Worm (Caenorhabditis elegans): ENCODE data around the gene Y57G11C.28.

The Y57G11C.28 gene

DNA sequence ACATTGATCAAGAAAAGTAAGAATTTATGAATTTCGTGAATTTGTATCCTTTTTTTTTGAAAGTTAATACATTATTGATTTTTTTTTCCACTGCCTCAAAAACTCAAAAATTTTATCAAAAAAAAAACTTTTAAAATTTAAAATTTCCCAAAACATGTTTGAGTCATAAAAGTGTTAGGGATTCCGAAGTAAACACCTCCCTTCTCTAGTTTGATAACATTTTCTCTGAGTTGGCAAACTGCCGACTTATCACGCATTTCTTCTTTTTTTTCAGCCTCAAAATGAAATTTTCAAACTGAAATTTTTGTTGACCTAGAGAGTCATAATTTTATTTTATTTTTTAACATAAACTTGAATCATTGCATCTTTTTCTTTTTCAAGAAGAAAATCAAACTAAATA lies 38.6 kb upstream of the Y57G11C.28 start:
- TF ChIP-seq C34B4.2 (tag; optimal IDR thresholded peaks at IDR 0.05) (no peak), ets-5 (GFP tag; IDR thresholded peaks at IDR 0.05) (no peak), xbp-1 (tag; optimal IDR thresholded peaks at IDR 0.05) (no peak), tlp-1 (tag; optimal IDR thresholded peaks at IDR 0.05) (no peak), unc-62 (GFP tag; optimal IDR thresholded peaks at IDR 0.05) (no peak), skn-1 (tag; optimal IDR thresholded peaks at IDR 0.05) (no peak), pqm-1 (tag; optimal IDR thresholded peaks at IDR 0.05) (no peak), vab-15 (tag; optimal IDR thresholded peaks at IDR 0.05) (no peak), fkh-4 (tag; optimal IDR thresholded peaks at IDR 0.05; ENCODE audit: borderline replicate concordance) (no peak), ztf-11 (tag; optimal IDR thresholded peaks at IDR 0.05) (no peak), C04F5.9 (tag; optimal IDR thresholded peaks at IDR 0.05) (no peak), zip-4 (GFP tag; optimal IDR thresholded peaks at IDR 0.05) (no peak), nhr-77 (tag; optimal IDR thresholded peaks at IDR 0.05) (no peak), ceh-82 (tag; optimal IDR thresholded peaks at IDR 0.05) (no peak), efl-3 (GFP tag; optimal IDR thresholded peaks at IDR 0.05) (no peak)

DNA sequence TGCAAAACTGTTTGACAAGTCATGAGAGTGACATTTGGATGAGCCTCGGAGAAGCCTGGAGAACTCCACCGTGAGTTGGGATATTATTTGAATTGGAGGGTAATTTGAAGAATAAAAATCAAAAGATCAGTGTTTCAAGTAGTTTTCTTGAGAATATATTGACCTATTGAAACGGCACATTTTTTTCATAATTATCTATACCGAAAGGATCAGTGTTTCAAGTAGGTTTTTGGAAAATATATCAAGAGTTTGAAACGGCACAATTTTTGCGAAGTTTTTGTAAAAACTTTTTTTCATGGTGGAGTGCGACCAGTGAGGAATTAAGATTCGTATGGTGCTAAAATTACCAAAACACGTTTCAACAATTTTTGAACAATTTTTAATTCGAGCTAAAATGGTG lies 37.5 kb upstream of the Y57G11C.28 start:
- TF ChIP-seq isw-1 (GFP tag; IDR thresholded peaks at IDR 0.05) (no peak), aha-1 (tag; optimal IDR thresholded peaks at IDR 0.05) (no peak), sup-37 (GFP tag; optimal IDR thresholded peaks at IDR 0.05) (no peak), fkh-4 (tag; optimal IDR thresholded peaks at IDR 0.05; ENCODE audit: borderline replicate concordance) (no peak), dsc-1 (tag; optimal IDR thresholded peaks at IDR 0.05) (no peak), nhr-28 (tag; optimal IDR thresholded peaks at IDR 0.05) (no peak), snu-23 (GFP tag; optimal IDR thresholded peaks at IDR 0.05) (no peak), lin-35 (GFP tag; optimal IDR thresholded peaks at IDR 0.05) (no peak), irx-1 (tag; optimal IDR thresholded peaks at IDR 0.05) (no peak)

DNA sequence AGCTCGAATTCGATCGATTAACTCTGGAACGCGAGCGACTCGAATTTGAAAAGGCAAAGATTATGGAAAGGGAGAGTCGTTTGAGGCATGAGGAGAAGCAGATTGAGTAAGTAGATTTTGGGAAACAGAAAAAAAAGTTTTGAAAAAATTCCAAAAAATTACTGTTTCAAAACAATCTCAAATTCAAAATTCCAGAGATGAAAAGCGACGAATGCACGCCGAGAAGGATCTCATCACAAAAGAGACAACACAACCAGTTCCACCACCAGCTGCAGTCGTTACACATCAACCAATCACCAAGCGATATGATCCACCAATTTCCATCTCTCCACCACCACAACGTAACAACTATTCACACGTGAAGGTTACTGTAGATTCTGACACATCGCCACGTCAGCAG lies 35.2 kb upstream of the Y57G11C.28 start:
- TF ChIP-seq C04F5.9 (tag; optimal IDR thresholded peaks at IDR 0.05) (no peak), lin-15B (tag; optimal IDR thresholded peaks at IDR 0.05) (no peak), lir-3 (tag; optimal IDR thresholded peaks at IDR 0.05; ENCODE audit: poor library complexity) (no peak), ets-5 (GFP tag; IDR thresholded peaks at IDR 0.05) (no peak), hlh-17 (GFP tag; optimal IDR thresholded peaks at IDR 0.05; ENCODE audit: borderline replicate concordance) (no peak), alr-1 (tag; optimal IDR thresholded peaks at IDR 0.05; ENCODE audit: borderline replicate concordance) (no peak), pag-3 (tag; optimal IDR thresholded peaks at IDR 0.05; ENCODE audit: borderline replicate concordance, insufficient read depth) (no peak), nhr-12 (tag; optimal IDR thresholded peaks at IDR 0.05) (no peak), aha-1 (tag; optimal IDR thresholded peaks at IDR 0.05) (no peak), aly-2 (tag; optimal IDR thresholded peaks at IDR 0.05) (no peak), vab-15 (tag; optimal IDR thresholded peaks at IDR 0.05) (no peak), lsy-2 (tag; optimal IDR thresholded peaks at IDR 0.05) (no peak), irx-1 (tag; optimal IDR thresholded peaks at IDR 0.05) (no peak), unc-98 (GFP tag; IDR thresholded peaks at IDR 0.05) (no peak), blmp-1 (tag; optimal IDR thresholded peaks at IDR 0.05) (no peak), elt-3 (tag; optimal IDR thresholded peaks at IDR 0.05) (no peak), ceh-90 (tag; optimal IDR thresholded peaks at IDR 0.05) (no peak)

DNA sequence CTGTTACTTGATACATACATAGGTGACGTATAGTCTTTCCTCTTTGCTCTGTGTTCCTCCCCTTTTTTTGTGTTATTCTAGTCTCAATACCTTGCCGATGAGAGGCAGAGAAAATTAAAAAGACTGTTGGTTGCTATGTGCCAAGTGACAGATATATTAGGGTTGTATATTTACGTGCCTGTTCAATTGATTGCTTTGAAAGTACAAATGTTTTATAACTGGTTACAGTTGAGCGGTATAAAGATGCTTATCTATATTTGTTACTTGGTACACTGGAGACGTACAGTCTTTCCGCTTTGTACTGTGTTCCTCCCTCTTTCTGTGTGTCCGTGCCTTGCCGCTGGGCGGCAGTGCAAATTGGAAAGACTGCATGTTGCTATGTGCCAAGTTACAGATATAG lies 26.3 kb upstream of the Y57G11C.28 start:
- TF ChIP-seq grh-1 (GFP tag; IDR thresholded peaks at IDR 0.05) (no peak), efl-1 (optimal IDR thresholded peaks at IDR 0.05) (no peak), efl-1 (GFP tag; optimal IDR thresholded peaks at IDR 0.05 in 1 of 2) (peak in 1 of 2 experiments; percentile 83), nhr-85 (tag) (peak; percentile 63), efl-3 (GFP tag; optimal IDR thresholded peaks at IDR 0.05) (no peak), hlh-17 (GFP tag; optimal IDR thresholded peaks at IDR 0.05; ENCODE audit: borderline replicate concordance) (peak; percentile 6), tlp-1 (tag; optimal IDR thresholded peaks at IDR 0.05) (no peak), C16A3.4 (tag; optimal IDR thresholded peaks at IDR 0.05) (no peak), lin-15B (tag; optimal IDR thresholded peaks at IDR 0.05) (no peak), F16B12.6 (tag; optimal IDR thresholded peaks at IDR 0.05) (no peak)
